Worm (Caenorhabditis elegans) whole organism, L1 larva: ENCODE results near the gene T12C9.7.
A peak's percentile ranks its signal among the peaks of the same experiment; 100 is the strongest.

Source experiments
- C16A3.4 ChIP-seq: fragments of 150-350 bp; optimal IDR thresholded peaks from 2 replicates; lab custom pipeline; 2014; ENCODE audit warnings: missing biosample characterization, missing genetic modification characterization
- C34B4.2 ChIP-seq: sonication (generic microtip); optimal IDR thresholded peaks from 2 replicates; lab custom pipeline; 2017; ENCODE audit warnings: mild to moderate bottlenecking, missing genetic modification characterization, missing compliant biosample characterization
- blmp-1 ChIP-seq: fragments of 150-350 bp; optimal IDR thresholded peaks from 2 replicates; lab custom pipeline; 2014; ENCODE audit warnings: missing biosample characterization, missing genetic modification characterization
- ceh-63 ChIP-seq: fragments of 200-800 bp; sonication (Bioruptor generic); optimal IDR thresholded peaks from 2 replicates; lab custom pipeline; 2018; ENCODE audit warnings: mild to moderate bottlenecking, missing genetic modification characterization, missing compliant biosample characterization
- ceh-8 ChIP-seq: fragments of 200-800 bp; sonication (Bioruptor generic); optimal IDR thresholded peaks from 2 replicates; lab custom pipeline; 2018; ENCODE audit warnings: mild to moderate bottlenecking, missing genetic modification characterization, moderate library complexity, missing compliant biosample characterization
- ceh-82 ChIP-seq, 3 experiments: fragments of 150-350 bp in 1 of 3; sonication (generic microtip) in 2 of 3; optimal IDR thresholded peaks; 2 replicates each; lab custom pipeline; 2014 to 2017; ENCODE audit warnings: missing biosample characterization in 3 of 3, missing genetic modification characterization in 3 of 3
- dpl-1 ChIP-seq, 3 experiments: fragments of 150-350 bp in 2 of 3; sonication (generic microtip) in 1 of 3; optimal IDR thresholded peaks; 2 replicates each; lab custom pipeline; 2014 to 2017; ENCODE audit warnings: missing biosample characterization in 3 of 3, missing genetic modification characterization in 3 of 3, missing genetic modification reagents in 3 of 3
- dsc-1 ChIP-seq: sonication (generic microtip); optimal IDR thresholded peaks from 2 replicates; lab custom pipeline; 2016; ENCODE audit warnings: mild to moderate bottlenecking, missing genetic modification characterization, missing compliant biosample characterization
- efl-3 ChIP-seq: fragments of 200-800 bp; sonication (Bioruptor generic); optimal IDR thresholded peaks from 2 replicates; lab custom pipeline; 2018; ENCODE audit warnings: mild to moderate bottlenecking, missing genetic modification characterization, missing compliant biosample characterization
- egl-13 ChIP-seq: sonication (generic microtip); optimal IDR thresholded peaks from 2 replicates; lab custom pipeline; 2016; ENCODE audit warnings: missing genotype, missing genetic modification reagents, missing genetic modification characterization, missing compliant biosample characterization
- elt-2 ChIP-seq: sonication (generic microtip); optimal IDR thresholded peaks from 2 replicates; lab custom pipeline; 2016; ENCODE audit warnings: missing genetic modification characterization, mild to moderate bottlenecking, inconsistent platforms, missing compliant biosample characterization, missing genetic modification reagents
- elt-3 ChIP-seq, 6 experiments: fragments of 150-350 bp in 1 of 6; sonication (generic microtip); optimal IDR thresholded peaks; 2 replicates each; lab custom pipeline; 2017 to 2018; ENCODE audit warnings: missing biosample characterization in 6 of 6, missing genetic modification characterization in 6 of 6, inconsistent platforms in 1 of 6
- ets-5 ChIP-seq: fragments of 200-800 bp; sonication (Bioruptor generic); IDR thresholded peaks from 2 replicates; pipeline ENCODE4 v1.3.6; 2022; ENCODE audit warnings: missing genetic modification characterization, missing compliant biosample characterization
- fkh-10 ChIP-seq: sonication (generic microtip); optimal IDR thresholded peaks from 2 replicates; lab custom pipeline; 2017; ENCODE audit warnings: missing biosample characterization, missing genetic modification reagents, missing genetic modification characterization
- fkh-4 ChIP-seq: sonication (generic microtip); optimal IDR thresholded peaks from 2 replicates; lab custom pipeline; 2016; ENCODE audit warnings: missing compliant biosample characterization, missing genetic modification characterization, borderline replicate concordance
- fkh-8 ChIP-seq: sonication (generic microtip); optimal IDR thresholded peaks from 2 replicates; lab custom pipeline; 2016; ENCODE audit warnings: mild to moderate bottlenecking, missing genetic modification characterization, missing compliant biosample characterization
- grh-1 ChIP-seq: fragments of 200-800 bp; sonication (Bioruptor generic); IDR thresholded peaks from 2 replicates; pipeline ENCODE4 v1.3.6; 2022; ENCODE audit warnings: missing genetic modification reagents, missing genetic modification characterization, missing compliant biosample characterization
- hlh-17 ChIP-seq: fragments of 200-800 bp; sonication (Bioruptor generic); optimal IDR thresholded peaks from 2 replicates; lab custom pipeline; 2018; ENCODE audit warnings: missing genetic modification characterization, mild to moderate bottlenecking, missing compliant biosample characterization, moderate library complexity, borderline replicate concordance
- irx-1 ChIP-seq: sonication (generic microtip); optimal IDR thresholded peaks from 2 replicates; lab custom pipeline; 2016; ENCODE audit warnings: missing genetic modification characterization, missing compliant biosample characterization
- isw-1 ChIP-seq: fragments of 200-800 bp; sonication (Bioruptor generic); IDR thresholded peaks from 2 replicates; pipeline ENCODE4 v1.3.6; 2022; ENCODE audit warnings: missing genetic modification characterization, missing compliant biosample characterization
- jun-1 ChIP-seq: fragments of 150-350 bp; optimal IDR thresholded peaks from 2 replicates; lab custom pipeline; 2014; ENCODE audit warnings: missing biosample characterization, missing genetic modification reagents, missing genetic modification characterization
- lin-14 ChIP-seq: fragments of 200-800 bp; sonication (Bioruptor generic); optimal IDR thresholded peaks from 2 replicates; lab custom pipeline; 2018; ENCODE audit warnings: mild to moderate bottlenecking, missing genetic modification characterization, moderate library complexity, missing compliant biosample characterization
- lin-35 ChIP-seq, 2 experiments: fragments of 150-350 bp; optimal IDR thresholded peaks; 2 replicates each; lab custom pipeline; 2014; ENCODE audit warnings: missing biosample characterization in 2 of 2, missing genetic modification characterization in 2 of 2, missing genetic modification reagents in 2 of 2
- lin-39 ChIP-seq: fragments of 150-350 bp; optimal IDR thresholded peaks from 2 replicates; lab custom pipeline; 2014; ENCODE audit warnings: missing biosample characterization, missing genetic modification reagents, missing genetic modification characterization
- lir-3 ChIP-seq: sonication (generic microtip); optimal IDR thresholded peaks from 2 replicates; lab custom pipeline; 2016; ENCODE audit warnings: mild to moderate bottlenecking, missing genetic modification characterization, moderate library complexity, missing compliant biosample characterization; ENCODE audit not compliant: poor library complexity
- lsy-2 ChIP-seq, 2 experiments: fragments of 150-350 bp; optimal IDR thresholded peaks; 2 replicates each; lab custom pipeline; 2014; ENCODE audit warnings: missing biosample characterization in 2 of 2, missing genetic modification characterization in 2 of 2
- mab-9 ChIP-seq: fragments of 200-800 bp; sonication (Bioruptor generic); IDR thresholded peaks from 2 replicates; pipeline ENCODE4 v1.3.6; 2022; ENCODE audit warnings: missing genetic modification reagents, missing genetic modification characterization, missing compliant biosample characterization
- mef-2 ChIP-seq: fragments of 150-350 bp; optimal IDR thresholded peaks from 2 replicates; lab custom pipeline; 2014; ENCODE audit warnings: missing biosample characterization, missing genetic modification characterization
- nhr-12 ChIP-seq: sonication (generic microtip); optimal IDR thresholded peaks from 2 replicates; lab custom pipeline; 2017; ENCODE audit warnings: missing biosample characterization, missing genetic modification characterization
- nhr-20 ChIP-seq: sonication (generic microtip); optimal IDR thresholded peaks from 2 replicates; lab custom pipeline; 2016; ENCODE audit warnings: mild to moderate bottlenecking, missing genetic modification characterization, missing compliant biosample characterization
- nhr-47 ChIP-seq: sonication (generic microtip); optimal IDR thresholded peaks from 2 replicates; lab custom pipeline; 2016; ENCODE audit warnings: mild to moderate bottlenecking, missing genetic modification characterization, moderate library complexity, missing compliant biosample characterization
- nhr-77 ChIP-seq: fragments of 150-350 bp; optimal IDR thresholded peaks from 2 replicates; lab custom pipeline; 2014; ENCODE audit warnings: missing biosample characterization, missing genetic modification characterization
- nhr-84 ChIP-seq: sonication (generic microtip); optimal IDR thresholded peaks from 2 replicates; lab custom pipeline; 2017; ENCODE audit warnings: missing biosample characterization, missing genetic modification characterization
- nhr-85 ChIP-seq: sonication (generic microtip); peaks from one replicate; lab custom pipeline; 2016; ENCODE audit warnings: missing genetic modification characterization, inconsistent platforms, missing compliant biosample characterization
- nhr-90 ChIP-seq: sonication (generic microtip); optimal IDR thresholded peaks from 2 replicates; lab custom pipeline; 2016; ENCODE audit warnings: mild to moderate bottlenecking, missing genetic modification characterization, missing compliant biosample characterization; ENCODE audit not compliant: poor library complexity
- pag-3 ChIP-seq: sonication (generic microtip); optimal IDR thresholded peaks from 2 replicates; lab custom pipeline; 2017; ENCODE audit warnings: missing genetic modification characterization, mild to moderate bottlenecking, missing compliant biosample characterization, antibody characterized with exemption, borderline replicate concordance; ENCODE audit not compliant: insufficient read depth
- pax-3 ChIP-seq: fragments of 200-800 bp; sonication (Bioruptor generic); optimal IDR thresholded peaks from 2 replicates; lab custom pipeline; 2018; ENCODE audit warnings: mild to moderate bottlenecking, missing genetic modification characterization, moderate library complexity, missing compliant biosample characterization
- pqm-1 ChIP-seq: sonication (generic microtip); optimal IDR thresholded peaks from 3 replicates; lab custom pipeline; 2017; ENCODE audit warnings: missing biosample characterization, missing genetic modification characterization
- skn-1 ChIP-seq: fragments of 150-350 bp; optimal IDR thresholded peaks from 2 replicates; lab custom pipeline; 2014; ENCODE audit warnings: missing biosample characterization, missing genetic modification characterization
- snu-23 ChIP-seq: sonication (generic microtip); optimal IDR thresholded peaks from 2 replicates; lab custom pipeline; 2016; ENCODE audit warnings: missing genetic modification characterization, missing compliant biosample characterization
- sox-4 ChIP-seq: sonication (generic microtip); optimal IDR thresholded peaks from 2 replicates; lab custom pipeline; 2016; ENCODE audit warnings: missing genetic modification characterization, missing compliant biosample characterization
- swsn-7 ChIP-seq: sonication (generic microtip); optimal IDR thresholded peaks from 2 replicates; lab custom pipeline; 2016; ENCODE audit warnings: missing genetic modification characterization, missing compliant biosample characterization
- tbx-2 ChIP-seq: sonication (generic microtip); optimal IDR thresholded peaks from 2 replicates; lab custom pipeline; 2016; ENCODE audit warnings: missing genetic modification characterization, missing compliant biosample characterization
- tlp-1 ChIP-seq: fragments of 150-350 bp; optimal IDR thresholded peaks from 2 replicates; lab custom pipeline; 2014; ENCODE audit warnings: missing biosample characterization, missing genetic modification characterization
- unc-130 ChIP-seq: fragments of 150-350 bp; optimal IDR thresholded peaks from 2 replicates; lab custom pipeline; 2017; ENCODE audit warnings: missing biosample characterization, missing genetic modification characterization, inconsistent platforms
- unc-98 ChIP-seq: fragments of 200-800 bp; sonication (Bioruptor generic); IDR thresholded peaks from 2 replicates; pipeline ENCODE4 v1.3.6; 2022; ENCODE audit warnings: missing genetic modification characterization, missing compliant biosample characterization
- vab-15 ChIP-seq: sonication (generic microtip); optimal IDR thresholded peaks from 2 replicates; lab custom pipeline; 2017; ENCODE audit warnings: missing genotype, mild to moderate bottlenecking, missing genetic modification characterization, missing compliant biosample characterization
- zip-4 ChIP-seq: fragments of 200-800 bp; sonication (Bioruptor generic); optimal IDR thresholded peaks from 2 replicates; lab custom pipeline; 2018; ENCODE audit warnings: mild to moderate bottlenecking, missing genetic modification characterization, moderate library complexity, missing compliant biosample characterization
- ztf-11 ChIP-seq, 2 experiments: sonication (generic microtip); optimal IDR thresholded peaks; 2 replicates each; lab custom pipeline; 2016 to 2017; ENCODE audit warnings: missing genetic modification characterization in 2 of 2, missing biosample characterization in 1 of 2, missing compliant biosample characterization in 1 of 2
- ztf-4 ChIP-seq: fragments of 150-350 bp; optimal IDR thresholded peaks from 2 replicates; lab custom pipeline; 2014; ENCODE audit warnings: missing biosample characterization, missing genetic modification characterization

Gene T12C9.7

DNA sequence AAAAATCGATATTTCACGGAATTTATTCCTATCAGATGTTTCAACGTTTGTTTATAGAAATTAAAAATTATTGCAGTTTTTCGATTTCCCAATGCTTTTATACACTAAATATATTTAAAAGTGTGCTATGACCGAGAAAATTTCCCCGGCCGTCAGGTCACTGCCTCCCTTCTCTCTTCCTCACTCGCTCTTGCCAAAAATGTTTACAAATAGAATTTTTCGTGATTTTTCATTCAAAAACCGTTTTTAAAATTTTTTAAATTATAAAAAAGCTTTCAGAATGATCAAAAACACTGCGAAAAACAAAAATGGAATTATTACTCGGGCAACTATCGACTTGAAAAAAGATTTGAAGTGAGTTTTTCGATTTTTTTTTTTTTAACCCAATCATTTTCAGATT lies at the start of gene T12C9.7, which contains the start of gene vps-18:
T12C9.7 (minus strand) TSS at position 101 of the 400 bp plus-strand sequence.
vps-18 (plus strand) TSS at position 280 of the 400 bp plus-strand sequence.
- TF ChIP-seq egl-13 (tag; lab: Kevin White, UChicago): no peak
- no peak for TF ChIP-seq hlh-17 (GFP tag; lab: Kevin White, UChicago)
- no peak for TF ChIP-seq lin-35 (GFP tag; optimal IDR thresholded peaks at IDR 0.05; lab: Kevin White, UChicago)

DNA sequence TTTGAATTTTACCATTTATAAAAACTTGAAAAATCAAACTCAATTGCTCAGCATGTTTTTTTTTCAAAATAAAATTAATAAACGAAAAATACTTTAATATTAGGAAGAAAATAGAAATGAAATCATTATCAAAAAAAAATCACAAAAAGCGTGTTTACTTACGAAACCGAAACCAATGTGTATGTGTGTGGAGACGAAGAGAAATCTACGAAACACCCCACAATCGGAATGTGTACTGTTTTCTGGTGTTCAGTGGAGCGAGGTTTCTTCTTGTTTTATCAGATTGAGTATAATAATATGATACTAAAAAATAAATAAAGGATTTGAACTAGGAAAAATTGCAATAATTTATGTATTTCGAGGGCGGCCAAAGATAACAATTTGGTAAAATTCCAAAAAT lies 46.9 kb upstream of the T12C9.7 start:
- TF ChIP-seq pax-3 (no peak), unc-130 (tag; lab: Kevin White, UChicago) (no peak), blmp-1 (tag; lab: Kevin White, UChicago) (peak; percentile 71), efl-3 (GFP tag; lab: Kevin White, UChicago) (no peak), nhr-47 (tag; lab: Kevin White, UChicago) (no peak), ets-5 (no peak), mef-2 (no peak), isw-1 (GFP tag; lab: Robert Waterston, UW) (no peak), ztf-4 (no peak), grh-1 (GFP tag; lab: Robert Waterston, UW) (no peak), egl-13 (tag; lab: Kevin White, UChicago) (no peak), ceh-82 (tag; optimal IDR thresholded peaks at IDR 0.05; lab: Kevin White, UChicago) (no peak), fkh-8 (tag; lab: Kevin White, UChicago) (no peak), pqm-1 (no peak), tbx-2 (tag; lab: Kevin White, UChicago) (no peak), swsn-7 (tag; lab: Kevin White, UChicago) (no peak), snu-23 (peak; percentile 14), mab-9 (GFP tag; lab: Robert Waterston, UW) (no peak), lin-39 (tag; lab: Kevin White, UChicago) (no peak), tlp-1 (no peak), pag-3 (tag; lab: Kevin White, UChicago) (no peak), fkh-10 (GFP tag; lab: Kevin White, UChicago) (no peak), zip-4 (GFP tag; lab: Kevin White, UChicago) (no peak), C34B4.2 (no peak), lin-35 (GFP tag; optimal IDR thresholded peaks at IDR 0.05; lab: Kevin White, UChicago) (peak in 1 of 2 experiments; percentile 39), nhr-90 (tag; lab: Kevin White, UChicago) (no peak), jun-1 (tag; lab: Kevin White, UChicago) (no peak), nhr-85 (tag; lab: Kevin White, UChicago) (no peak), nhr-84 (no peak), ceh-8 (no peak), nhr-20 (tag; lab: Kevin White, UChicago) (peak; percentile 19), lir-3 (tag; lab: Kevin White, UChicago) (no peak), sox-4 (tag; lab: Kevin White, UChicago) (no peak), elt-2 (tag; lab: Kevin White, UChicago) (peak; percentile 56), dpl-1 (GFP tag; optimal IDR thresholded peaks at IDR 0.05; lab: Kevin White, UChicago) (no peak), dsc-1 (tag; lab: Kevin White, UChicago) (no peak), skn-1 (tag; lab: Kevin White, UChicago) (peak; percentile 16), lsy-2 (tag; optimal IDR thresholded peaks at IDR 0.05; lab: Kevin White, UChicago) (peak in 1 of 2 experiments; percentile 28), ceh-63 (GFP tag; lab: Kevin White, UChicago) (no peak), elt-3 (tag; optimal IDR thresholded peaks at IDR 0.05; lab: Kevin White, UChicago) (peak in 1 of 6 experiments; percentile 77), unc-98 (GFP tag; lab: Robert Waterston, UW) (no peak), lin-14 (GFP tag; lab: Kevin White, UChicago) (peak; percentile 57), irx-1 (tag; lab: Kevin White, UChicago) (no peak), nhr-12 (no peak), fkh-4 (tag; lab: Kevin White, UChicago) (no peak), nhr-77 (no peak), C16A3.4 (tag; lab: Kevin White, UChicago) (no peak), ztf-11 (tag; optimal IDR thresholded peaks at IDR 0.05; lab: Kevin White, UChicago) (no peak), vab-15 (tag; lab: Kevin White, UChicago) (no peak)
